Fruit fly (Drosophila melanogaster) whole organism, pupa: ENCODE measurements around the gene Cwc25.

Experiments
- CG10348 ChIP-seq: fragments of 200-800 bp; sonication (Bioruptor generic); IDR thresholded peaks from 2 replicates; pipeline ENCODE4 v1.3.6; 2022; ENCODE audit warnings: missing biosample characterization, missing genetic modification characterization
- CG12605 ChIP-seq: fragments of 200-800 bp; sonication (Bioruptor generic); IDR thresholded peaks from 2 replicates; pipeline ENCODE4 v1.3.6; 2022; ENCODE audit warnings: missing biosample characterization, missing genetic modification characterization
- CG13204 ChIP-seq: fragments of 200-800 bp; sonication (Bioruptor generic); optimal IDR thresholded peaks from 2 replicates; lab custom pipeline; 2018; ENCODE audit warnings: missing biosample characterization, mild to moderate bottlenecking, missing genetic modification characterization, moderate library complexity
- CG14655 ChIP-seq: fragments of 200-800 bp; sonication (Bioruptor generic); optimal IDR thresholded peaks from 3 replicates; lab custom pipeline; 2017; ENCODE audit warnings: mild to moderate bottlenecking, missing biosample characterization, missing genetic modification reagents, missing genetic modification characterization
- CG15710 ChIP-seq: fragments of 200-800 bp; sonication (Bioruptor generic); optimal IDR thresholded peaks from 2 replicates; lab custom pipeline; 2018; ENCODE audit warnings: missing biosample characterization, mild to moderate bottlenecking, missing genetic modification characterization, moderate library complexity
- CG17806 ChIP-seq: fragments of 200-800 bp; sonication (Bioruptor generic); optimal IDR thresholded peaks from 2 replicates; lab custom pipeline; 2018; ENCODE audit warnings: missing biosample characterization, mild to moderate bottlenecking, missing genetic modification characterization, moderate library complexity
- CG32121 ChIP-seq: fragments of 200-800 bp; sonication (Bioruptor generic); IDR thresholded peaks from 2 replicates; pipeline ENCODE4 v1.3.6; 2022; ENCODE audit warnings: missing biosample characterization, missing genetic modification characterization
- CG34367 ChIP-seq: fragments of 200-800 bp; sonication (Bioruptor generic); optimal IDR thresholded peaks from 2 replicates; lab custom pipeline; 2018; ENCODE audit warnings: missing biosample characterization, mild to moderate bottlenecking, missing genetic modification characterization
- CG4496 ChIP-seq: fragments of 200-800 bp; sonication (Bioruptor generic); IDR thresholded peaks from 3 replicates; pipeline ENCODE4 v1.3.6; 2022; ENCODE audit warnings: missing biosample characterization, missing genetic modification characterization
- CG8159 ChIP-seq: fragments of 200-800 bp; sonication (Bioruptor generic); optimal IDR thresholded peaks from 3 replicates; lab custom pipeline; 2018; ENCODE audit warnings: missing biosample characterization, mild to moderate bottlenecking, missing genetic modification characterization, moderate library complexity
- CG8301 ChIP-seq: fragments of 200-800 bp; sonication (Bioruptor generic); optimal IDR thresholded peaks from 2 replicates; lab custom pipeline; 2018; ENCODE audit warnings: missing biosample characterization, mild to moderate bottlenecking, missing genetic modification characterization
- CG9948 ChIP-seq: fragments of 200-800 bp; sonication (Bioruptor generic); optimal IDR thresholded peaks from 2 replicates; lab custom pipeline; 2018; ENCODE audit warnings: missing biosample characterization, mild to moderate bottlenecking, missing genetic modification characterization, moderate library complexity
- D1 ChIP-seq: fragments of 200-800 bp; sonication (Bioruptor generic); optimal IDR thresholded peaks from 2 replicates; lab custom pipeline; 2018; ENCODE audit warnings: missing biosample characterization, mild to moderate bottlenecking, missing genetic modification characterization, moderate library complexity
- EcR ChIP-seq: fragments of 200-800 bp; sonication (Bioruptor generic); optimal IDR thresholded peaks from 3 replicates; lab custom pipeline; 2019; ENCODE audit warnings: missing biosample characterization, missing genetic modification characterization, mild to moderate bottlenecking, moderate library complexity, missing genetic modification reagents
- Ets98B ChIP-seq: fragments of 200-800 bp; sonication (Bioruptor generic); IDR thresholded peaks from 2 replicates; pipeline ENCODE4 v1.3.6; 2022; ENCODE audit warnings: missing biosample characterization, missing genetic modification characterization
- Pif1A ChIP-seq: fragments of 200-800 bp; sonication (Bioruptor generic); optimal IDR thresholded peaks from 3 replicates; lab custom pipeline; 2016; ENCODE audit warnings: missing biosample characterization, missing genetic modification characterization
- Pif1B ChIP-seq: fragments of 200-800 bp; sonication (Bioruptor generic); optimal IDR thresholded peaks from 3 replicates; lab custom pipeline; 2016; ENCODE audit warnings: missing biosample characterization, missing genetic modification characterization
- Snoo ChIP-seq: fragments of 200-800 bp; sonication (Bioruptor generic); optimal IDR thresholded peaks from 3 replicates; lab custom pipeline; 2017; ENCODE audit warnings: missing biosample characterization, mild to moderate bottlenecking, missing genetic modification characterization, inconsistent platforms
- fd96Ca ChIP-seq: fragments of 200-800 bp; sonication (Bioruptor generic); IDR thresholded peaks from 3 replicates; pipeline ENCODE4 v1.3.6; 2022; ENCODE audit warnings: missing biosample characterization, missing genetic modification characterization
- gl ChIP-seq: fragments of 200-800 bp; sonication (Bioruptor generic); optimal IDR thresholded peaks from 2 replicates; lab custom pipeline; 2018; ENCODE audit warnings: missing biosample characterization, mild to moderate bottlenecking, missing genetic modification characterization
- rn ChIP-seq: fragments of 200-800 bp; sonication (Bioruptor generic); IDR thresholded peaks from 2 replicates; pipeline ENCODE4 v1.3.6; 2022; ENCODE audit warnings: missing biosample characterization, missing genetic modification characterization

Gene Cwc25

dm6 chr2L:2748480-2749143, 3.7 kb downstream of the Cwc25 start:
- TF ChIP-seq D1 (tag; lab: Kevin White, UChicago) (no peak), CG17806 (peak; percentile 75), Snoo (tag; lab: Kevin White, UChicago) (peak; percentile 85), gl (peak; percentile 52), rn (peak; percentile 58), CG9948 (tag; lab: Kevin White, UChicago) (peak; percentile 82), fd96Ca (GFP tag; lab: Robert Waterston, UW) (peak; percentile 87), EcR (GFP tag; lab: Kevin White, UChicago) (peak; percentile 56), CG4496 (peak; percentile 87), CG12605 (peak; percentile 56), CG8159 (peak; percentile 91), CG32121 (peak; percentile 76; the same call in 1 of the 2 replicates), Pif1B (GFP tag; lab: Kevin White, UChicago) (no peak), CG34367 (tag; lab: Kevin White, UChicago) (peak; percentile 64), CG10348 (GFP tag; lab: Robert Waterston, UW) (0 out of 2 replicates have a peak, but pooled peaks have one; percentile 13), Pif1A (GFP tag; lab: Kevin White, UChicago) (no peak), Ets98B (peak; percentile 81), CG15710 (tag; lab: Kevin White, UChicago) (peak; percentile 88), CG14655 (GFP tag; lab: Kevin White, UChicago) (no peak), CG8301 (tag; lab: Kevin White, UChicago) (peak; percentile 63), CG13204 (no peak)

dm6 chr2L:2749144-2749766, 4.4 kb downstream of the Cwc25 start:
- TF ChIP-seq CG12605 (no peak), CG13204 (peak; percentile 57)

dm6 chr2L:2750337-2751084, 5.6 kb downstream of the Cwc25 start:
- TF ChIP-seq Snoo (tag; lab: Kevin White, UChicago), result peak; percentile 19
- TF ChIP-seq rn, result no peak
- TF ChIP-seq CG10348 (GFP tag; lab: Robert Waterston, UW), result no peak
- TF ChIP-seq CG14655 (GFP tag; lab: Kevin White, UChicago), result peak; percentile 88
- peak; percentile 41 for TF ChIP-seq Pif1B (GFP tag; lab: Kevin White, UChicago)
- TF ChIP-seq CG34367 (tag; lab: Kevin White, UChicago), result peak; percentile 7
- TF ChIP-seq CG8159, result peak; percentile 41
- TF ChIP-seq CG17806, result peak; percentile 49
- TF ChIP-seq CG32121, result no peak
- TF ChIP-seq Pif1A (GFP tag; lab: Kevin White, UChicago), result peak; percentile 47
- peak; percentile 22 for TF ChIP-seq CG15710 (tag; lab: Kevin White, UChicago)
- peak; percentile 67 for TF ChIP-seq CG9948 (tag; lab: Kevin White, UChicago)
- peak; percentile 86 for TF ChIP-seq CG8301 (tag; lab: Kevin White, UChicago)

dm6 chr2L:2751085-2751710, 6.3 kb downstream of the Cwc25 start:
- TF ChIP-seq EcR (GFP tag; lab: Kevin White, UChicago), result peak; percentile 52
- TF ChIP-seq CG34367 (tag; lab: Kevin White, UChicago), result no peak
- no peak for TF ChIP-seq CG17806
- TF ChIP-seq CG10348 (GFP tag; lab: Robert Waterston, UW), result no peak
- peak; percentile 87 for TF ChIP-seq CG13204
- no peak for TF ChIP-seq gl
- no peak for TF ChIP-seq CG14655 (GFP tag; lab: Kevin White, UChicago)
- no peak for TF ChIP-seq CG12605
- no peak for TF ChIP-seq fd96Ca (GFP tag; lab: Robert Waterston, UW)

dm6 chr2L:2751904-2752459, 7.1 kb downstream of the Cwc25 start, which contains the start of gene Bacc:
Bacc (plus strand) TSS chr2L:2752445.
- TF ChIP-seq Pif1A (GFP tag; lab: Kevin White, UChicago), result peak; percentile 99
- TF ChIP-seq CG10348 (GFP tag; lab: Robert Waterston, UW), result no peak
- peak; percentile 99 for TF ChIP-seq CG8301 (tag; lab: Kevin White, UChicago)
- peak; percentile 95 for TF ChIP-seq CG17806
- TF ChIP-seq CG34367 (tag; lab: Kevin White, UChicago), result peak; percentile 96
- no peak for TF ChIP-seq Ets98B
- peak; percentile 98 for TF ChIP-seq Pif1B (GFP tag; lab: Kevin White, UChicago)
- peak; percentile 100 for TF ChIP-seq CG8159
- no peak for TF ChIP-seq fd96Ca (GFP tag; lab: Robert Waterston, UW)
- TF ChIP-seq CG12605, result no peak
- TF ChIP-seq CG32121, result no peak
- peak; percentile 98 for TF ChIP-seq D1 (tag; lab: Kevin White, UChicago)
- TF ChIP-seq CG14655 (GFP tag; lab: Kevin White, UChicago), result peak; percentile 99
- TF ChIP-seq EcR (GFP tag; lab: Kevin White, UChicago), result no peak
- peak; percentile 90 for TF ChIP-seq gl
- TF ChIP-seq CG4496, result no peak
- TF ChIP-seq rn, result no peak
- TF ChIP-seq CG15710 (tag; lab: Kevin White, UChicago), result peak; percentile 98
- peak; percentile 97 for TF ChIP-seq Snoo (tag; lab: Kevin White, UChicago)
- peak; percentile 90 for TF ChIP-seq CG13204
- TF ChIP-seq CG9948 (tag; lab: Kevin White, UChicago), result peak; percentile 98
- TF ChIP-seq, all 21 proteins: peak for 13
